Fruit fly (Drosophila melanogaster) whole organism, embryonic: ENCODE results near the gene raptor.

Experiments used
- Blimp-1 ChIP-seq: fragments of 200-800 bp; sonication (Bioruptor generic); optimal IDR thresholded peaks from 3 replicates; lab custom pipeline; 2018; ENCODE audit warnings: missing biosample characterization, missing genetic modification characterization, mild to moderate bottlenecking, moderate library complexity, missing genetic modification reagents
- CG10267 ChIP-seq: fragments of 200-800 bp; sonication (Bioruptor generic); optimal IDR thresholded peaks from 2 replicates; lab custom pipeline; 2018; ENCODE audit warnings: missing biosample characterization, mild to moderate bottlenecking, missing genetic modification characterization, moderate library complexity
- CG11695 ChIP-seq: fragments of 200-800 bp; sonication (Bioruptor generic); IDR thresholded peaks from 3 replicates; pipeline ENCODE4 v1.3.6; 2022; ENCODE audit warnings: missing biosample characterization, missing genetic modification characterization
- CG12744 ChIP-seq: fragments of 200-800 bp; sonication (Bioruptor generic); optimal IDR thresholded peaks from 2 replicates; lab custom pipeline; 2016; ENCODE audit warnings: missing biosample characterization, missing genetic modification characterization
- CG13123 ChIP-seq: fragments of 200-800 bp; sonication (Bioruptor generic); optimal IDR thresholded peaks from 2 replicates; lab custom pipeline; 2016; ENCODE audit warnings: missing biosample characterization, missing genetic modification characterization
- CG14014 ChIP-seq: fragments of 200-800 bp; sonication (Bioruptor generic); IDR thresholded peaks from 2 replicates; pipeline ENCODE4 v1.3.6; 2022; ENCODE audit warnings: missing biosample characterization, missing genetic modification characterization
- CG15601 ChIP-seq: fragments of 200-800 bp; sonication (Bioruptor generic); optimal IDR thresholded peaks from 3 replicates; lab custom pipeline; 2019; ENCODE audit warnings: missing biosample characterization, mild to moderate bottlenecking, missing genetic modification characterization, moderate library complexity
- CG17568 ChIP-seq: fragments of 200-800 bp; sonication (Bioruptor generic); optimal IDR thresholded peaks from 2 replicates; lab custom pipeline; 2018; ENCODE audit warnings: missing biosample characterization, mild to moderate bottlenecking, missing genetic modification characterization, moderate library complexity
- CG1832 ChIP-seq: fragments of 200-800 bp; sonication (Bioruptor generic); optimal IDR thresholded peaks from 2 replicates; lab custom pipeline; 2017; ENCODE audit warnings: missing biosample characterization, mild to moderate bottlenecking, missing genetic modification characterization, inconsistent platforms
- CG2678 ChIP-seq: fragments of 200-800 bp; sonication (Bioruptor generic); optimal IDR thresholded peaks from 3 replicates; lab custom pipeline; 2019; ENCODE audit warnings: missing biosample characterization, mild to moderate bottlenecking, missing genetic modification characterization, moderate library complexity
- CG2712 ChIP-seq: fragments of 200-800 bp; optimal IDR thresholded peaks from 3 replicates; lab custom pipeline; 2019; ENCODE audit warnings: missing biosample characterization, mild to moderate bottlenecking, missing genetic modification characterization, moderate library complexity
- CG31441 ChIP-seq: fragments of 200-800 bp; sonication (Bioruptor generic); IDR thresholded peaks from 2 replicates; pipeline ENCODE4 v1.3.6; 2022; ENCODE audit warnings: missing biosample characterization, missing genetic modification characterization
- CG6654 ChIP-seq: fragments of 200-800 bp; sonication (Bioruptor generic); optimal IDR thresholded peaks from 2 replicates; lab custom pipeline; 2017; ENCODE audit warnings: missing biosample characterization, mild to moderate bottlenecking, missing genetic modification characterization
- CG6689 ChIP-seq: fragments of 200-800 bp; sonication (Bioruptor generic); IDR thresholded peaks from 2 replicates; pipeline ENCODE4 v1.3.6; 2022; ENCODE audit warnings: missing biosample characterization, missing genetic modification characterization
- Camta ChIP-seq: fragments of 200-800 bp; sonication (Bioruptor generic); optimal IDR thresholded peaks from 2 replicates; lab custom pipeline; 2016; ENCODE audit warnings: missing biosample characterization, missing genetic modification characterization
- D ChIP-seq, 2 experiments: fragments of 200-800 bp in 1 of 2; fragments of >200 bp in 1 of 2; sonication (Bioruptor generic) in 1 of 2; optimal IDR thresholded peaks; 2 replicates in 1 of 2; 3 replicates in 1 of 2; lab custom pipeline; 2017; ENCODE audit warnings: mild to moderate bottlenecking in 1 of 2, missing biosample characterization in 1 of 2, missing genetic modification characterization in 1 of 2, missing genetic modification reagents in 1 of 2
- D19A ChIP-seq: fragments of 200-800 bp; optimal IDR thresholded peaks from 3 replicates; lab custom pipeline; 2019; ENCODE audit warnings: missing biosample characterization, mild to moderate bottlenecking, missing genetic modification characterization, moderate library complexity
- Dek ChIP-seq: fragments of 200-800 bp; sonication (Bioruptor generic); optimal IDR thresholded peaks from 3 replicates; lab custom pipeline; 2019; ENCODE audit warnings: missing biosample characterization, mild to moderate bottlenecking, missing genetic modification characterization, moderate library complexity
- Ets65A ChIP-seq: fragments of 200-800 bp; sonication (Bioruptor generic); peaks from one replicate; lab custom pipeline; 2016; ENCODE audit warnings: missing biosample characterization, missing genetic modification characterization
- Fer3 ChIP-seq: fragments of 200-800 bp; sonication (Bioruptor generic); optimal IDR thresholded peaks from 2 replicates; lab custom pipeline; 2018; ENCODE audit warnings: missing biosample characterization, mild to moderate bottlenecking, missing genetic modification characterization, moderate library complexity
- Gsc ChIP-seq: fragments of 200-800 bp; sonication (Bioruptor generic); IDR thresholded peaks from 2 replicates; pipeline ENCODE4 v1.3.6; 2022; ENCODE audit warnings: missing biosample characterization, missing genetic modification characterization
- H2.0 ChIP-seq: fragments of 200-800 bp; sonication (Bioruptor generic); IDR thresholded peaks from 2 replicates; pipeline ENCODE4 v1.3.6; 2022; ENCODE audit warnings: missing biosample characterization, missing genetic modification characterization
- HLH3B ChIP-seq: fragments of 200-800 bp; sonication (Bioruptor generic); IDR thresholded peaks from 2 replicates; pipeline ENCODE4 v1.3.6; 2022; ENCODE audit warnings: missing biosample characterization, missing genetic modification characterization
- HLH4C ChIP-seq: fragments of 200-800 bp; sonication (Bioruptor generic); IDR thresholded peaks from 3 replicates; pipeline ENCODE4 v1.3.6; 2022; ENCODE audit warnings: missing biosample characterization, missing genetic modification characterization; ENCODE audit not compliant: partially characterized antibody
- HLHmδ ChIP-seq: fragments of 200-800 bp; sonication (Bioruptor generic); optimal IDR thresholded peaks from 2 replicates; lab custom pipeline; 2018; ENCODE audit warnings: missing biosample characterization, mild to moderate bottlenecking, missing genetic modification characterization, moderate library complexity
- Hr51 ChIP-seq, 2 experiments: fragments of 200-800 bp; sonication (Bioruptor generic); optimal IDR thresholded peaks; 2 replicates in 1 of 2; 3 replicates in 1 of 2; lab custom pipeline; 2016 to 2018; ENCODE audit warnings: missing biosample characterization in 2 of 2, missing genetic modification characterization in 2 of 2, mild to moderate bottlenecking in 1 of 2, moderate library complexity in 1 of 2
- Lim3 ChIP-seq: fragments of 200-800 bp; sonication (Bioruptor generic); IDR thresholded peaks from 2 replicates; pipeline ENCODE4 v1.3.6; 2022; ENCODE audit warnings: missing biosample characterization, missing genetic modification characterization
- Med ChIP-seq: fragments of 200-800 bp; sonication (Bioruptor generic); peaks from one replicate; lab custom pipeline; 2016; ENCODE audit warnings: missing biosample characterization, missing genetic modification characterization, mild to moderate bottlenecking, inconsistent platforms, moderate library complexity
- Ptx1 ChIP-seq: fragments of 200-800 bp; sonication (Bioruptor generic); IDR thresholded peaks from 2 replicates; pipeline ENCODE4 v1.3.6; 2022; ENCODE audit warnings: missing biosample characterization, missing genetic modification characterization
- Sox100B ChIP-seq: fragments of 200-800 bp; sonication (Bioruptor generic); optimal IDR thresholded peaks from 3 replicates; lab custom pipeline; 2018; ENCODE audit warnings: missing biosample characterization, mild to moderate bottlenecking, missing genetic modification characterization
- Sox102F ChIP-seq: fragments of 200-800 bp; sonication (Bioruptor generic); optimal IDR thresholded peaks from 2 replicates; lab custom pipeline; 2018; ENCODE audit warnings: missing biosample characterization, mild to moderate bottlenecking, missing genetic modification characterization, moderate library complexity
- Taf1 ChIP-seq: fragments of 200-800 bp; sonication (Bioruptor generic); IDR thresholded peaks from 2 replicates; pipeline ENCODE4 v1.3.6; 2022; ENCODE audit warnings: missing biosample characterization, missing genetic modification characterization
- ara ChIP-seq: fragments of 200-800 bp; sonication (Bioruptor generic); IDR thresholded peaks from 2 replicates; pipeline ENCODE4 v1.3.6; 2022; ENCODE audit warnings: missing biosample characterization, missing genetic modification characterization
- ato ChIP-seq: fragments of 200-800 bp; sonication (Bioruptor generic); IDR thresholded peaks from 2 replicates; pipeline ENCODE4 v1.3.6; 2022; ENCODE audit warnings: missing biosample characterization, missing genetic modification characterization; ENCODE audit not compliant: partially characterized antibody
- fd64A ChIP-seq: fragments of 200-800 bp; sonication (Bioruptor generic); optimal IDR thresholded peaks from 3 replicates; lab custom pipeline; 2018; ENCODE audit warnings: missing biosample characterization, mild to moderate bottlenecking, missing genetic modification characterization
- gce ChIP-seq: fragments of 200-800 bp; sonication (Bioruptor generic); IDR thresholded peaks from 3 replicates; pipeline ENCODE4 v1.3.6; 2022; ENCODE audit warnings: missing biosample characterization, missing genetic modification characterization
- gem ChIP-seq: fragments of 200-800 bp; sonication (Bioruptor generic); optimal IDR thresholded peaks from 2 replicates; lab custom pipeline; 2019; ENCODE audit warnings: missing biosample characterization, mild to moderate bottlenecking, missing genetic modification characterization, moderate library complexity
- lmd ChIP-seq: fragments of 200-800 bp; sonication (Bioruptor generic); IDR thresholded peaks from 2 replicates; pipeline ENCODE4 v1.3.6; 2022; ENCODE audit warnings: missing biosample characterization, missing genetic modification characterization
- oc ChIP-seq: fragments of 200-800 bp; sonication (Bioruptor generic); optimal IDR thresholded peaks from 2 replicates; lab custom pipeline; 2018; ENCODE audit warnings: missing biosample characterization, mild to moderate bottlenecking, missing genetic modification characterization, moderate library complexity
- otp ChIP-seq: fragments of 200-800 bp; sonication (Bioruptor generic); IDR thresholded peaks from 3 replicates; pipeline ENCODE4, ENCODE4 v1.3.6; 2022; ENCODE audit warnings: missing biosample characterization, missing genetic modification characterization
- phol ChIP-seq: fragments of 200-800 bp; sonication (Bioruptor generic); optimal IDR thresholded peaks from 3 replicates; lab custom pipeline; 2018; ENCODE audit warnings: missing biosample characterization, mild to moderate bottlenecking, missing genetic modification characterization, moderate library complexity
- row ChIP-seq: fragments of 200-800 bp; sonication (Bioruptor generic); IDR thresholded peaks from 3 replicates; pipeline ENCODE4 v1.3.6; 2022; ENCODE audit warnings: missing biosample characterization, missing genetic modification characterization
- sens ChIP-seq: fragments of 200-800 bp; sonication (Bioruptor generic); peaks from one replicate; lab custom pipeline; 2016; ENCODE audit warnings: missing biosample characterization, missing genetic modification characterization
- sna ChIP-seq: fragments of 200-800 bp; sonication (Bioruptor generic); IDR thresholded peaks from 2 replicates; pipeline ENCODE4 v1.3.6; 2022; ENCODE audit warnings: missing biosample characterization, missing genetic modification characterization; ENCODE audit not compliant: partially characterized antibody
- tgo ChIP-seq: fragments of 200-800 bp; sonication (Bioruptor generic); IDR thresholded peaks from 3 replicates; pipeline ENCODE4 v1.3.6; 2022; ENCODE audit warnings: missing biosample characterization, missing genetic modification characterization
- vfl ChIP-seq: fragments of 200-800 bp; sonication (Bioruptor generic); optimal IDR thresholded peaks from 2 replicates; lab custom pipeline; 2016; ENCODE audit warnings: missing biosample characterization, missing genetic modification characterization
- vvl ChIP-seq: fragments of 200-800 bp; sonication (Bioruptor generic); IDR thresholded peaks from 2 replicates; pipeline ENCODE4 v1.3.6; 2022; ENCODE audit warnings: missing biosample characterization, missing genetic modification characterization
- yki ChIP-seq: fragments of >200 bp; optimal IDR thresholded peaks from 3 replicates; lab custom pipeline; 2018
- zfh1 ChIP-seq: fragments of 200-800 bp; sonication (Bioruptor generic); IDR thresholded peaks from 3 replicates; pipeline ENCODE4 v1.3.6; 2022; ENCODE audit warnings: missing biosample characterization, missing genetic modification characterization

The raptor gene

DNA sequence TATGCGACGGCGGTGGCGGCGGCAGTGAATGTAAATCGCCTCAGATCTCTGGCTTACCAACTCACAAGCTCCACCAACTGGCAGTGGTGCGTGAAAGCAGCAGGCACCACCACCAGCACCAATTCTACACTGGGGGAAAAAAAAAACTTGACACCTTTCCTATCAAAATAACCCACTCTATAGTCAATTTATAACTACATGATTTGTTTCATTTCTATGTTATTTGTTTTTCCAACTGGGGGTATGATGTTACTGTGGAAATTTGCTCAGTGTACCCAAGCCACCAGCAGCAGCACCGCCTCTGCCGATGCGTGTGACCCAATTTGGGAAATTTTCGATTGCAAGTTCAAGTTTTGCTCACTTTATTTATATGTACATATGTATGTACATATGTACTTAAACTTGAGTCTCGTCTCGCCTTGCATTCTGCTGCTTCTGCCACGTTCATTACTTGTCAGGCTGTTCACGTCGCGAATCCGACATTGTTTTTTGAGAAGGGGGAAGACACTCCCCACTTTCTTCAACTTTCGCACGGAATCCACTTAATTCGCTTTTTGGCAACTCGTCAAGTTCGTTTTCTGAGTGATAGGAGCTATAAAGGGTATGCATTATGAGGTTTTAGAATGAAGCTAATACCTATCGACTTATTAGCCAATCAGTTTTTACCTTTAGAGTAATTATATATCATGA is 30.7 kb downstream of the raptor start (continued):
- peak; percentile 78 for TF ChIP-seq vvl (GFP tag; lab: Robert Waterston, UW)
- TF ChIP-seq yki (lab: Kevin White, UChicago): no peak
- TF ChIP-seq CG12744 (GFP tag; lab: Kevin White, UChicago): no peak
- peak; percentile 41; the same call in 1 of the 2 replicates for TF ChIP-seq H2.0 (GFP tag; lab: Robert Waterston, UW)
- TF ChIP-seq Taf1 (GFP tag; lab: Robert Waterston, UW): no peak
- no peak for TF ChIP-seq sna (GFP tag; lab: Robert Waterston, UW)
- no peak for TF ChIP-seq Dek (tag; lab: Kevin White, UChicago)
- 0 out of 3 replicates have a peak, but pooled peaks have one; percentile 33 for TF ChIP-seq CG11695 (GFP tag; lab: Robert Waterston, UW)
- TF ChIP-seq CG17568 (GFP tag; lab: Kevin White, UChicago): no peak
- TF ChIP-seq CG2678: peak; percentile 32
- TF ChIP-seq phol: peak; percentile 25
- 0 out of 3 replicates have a peak, but pooled peaks have one; percentile 31 for TF ChIP-seq otp (GFP tag; lab: Robert Waterston, UW)
- TF ChIP-seq fd64A (GFP tag; lab: Kevin White, UChicago): no peak
- no peak for TF ChIP-seq ato (GFP tag; lab: Robert Waterston, UW)
- 0 out of 3 replicates have a peak, but pooled peaks have one; percentile 16 for TF ChIP-seq tgo
- peak; percentile 8 for TF ChIP-seq Sox100B (GFP tag; lab: Kevin White, UChicago)
- TF ChIP-seq CG2712 (tag; lab: Kevin White, UChicago): peak; percentile 2
- no peak for TF ChIP-seq CG14014
- TF ChIP-seq HLHmδ (GFP tag; lab: Kevin White, UChicago): no peak
- no peak for TF ChIP-seq D (optimal IDR thresholded peaks at IDR 0.05; lab: Kevin White, UChicago)
- peak; percentile 20 for TF ChIP-seq D (GFP tag; optimal IDR thresholded peaks at IDR 0.05; lab: Kevin White, UChicago)
- TF ChIP-seq lmd (GFP tag; lab: Robert Waterston, UW): peak; percentile 45; the same call in 1 of the 2 replicates
- TF ChIP-seq HLH3B (GFP tag; lab: Robert Waterston, UW): peak; percentile 38; the same call in 1 of the 2 replicates
- no peak for TF ChIP-seq CG15601 (tag; lab: Kevin White, UChicago)
- peak; percentile 6 for TF ChIP-seq oc
- no peak for TF ChIP-seq CG1832
- peak; percentile 37; the same call in 2 of the 3 replicates for TF ChIP-seq row (GFP tag; lab: Robert Waterston, UW)
- TF ChIP-seq Med (GFP tag; lab: Kevin White, UChicago): peak; percentile 70
- no peak for TF ChIP-seq Camta (GFP tag; lab: Kevin White, UChicago)
- TF ChIP-seq Ets65A (GFP tag; lab: Kevin White, UChicago): peak; percentile 43
- no peak for TF ChIP-seq D19A (tag; lab: Kevin White, UChicago)
- TF ChIP-seq CG13123 (GFP tag; lab: Kevin White, UChicago): no peak
- peak; percentile 67 for TF ChIP-seq Sox102F (GFP tag; lab: Kevin White, UChicago)
- TF ChIP-seq ara: peak; percentile 47; the same call in 1 of the 2 replicates
- peak; percentile 23; the same call in 1 of the 2 replicates for TF ChIP-seq Ptx1 (GFP tag; lab: Robert Waterston, UW)
- TF ChIP-seq zfh1: peak; percentile 60; the same call in 2 of the 3 replicates
- no peak for TF ChIP-seq Lim3 (GFP tag; lab: Robert Waterston, UW)
- TF ChIP-seq CG6654 (GFP tag; lab: Kevin White, UChicago): no peak
- TF ChIP-seq sens (GFP tag; lab: Kevin White, UChicago): peak; percentile 50
- peak; percentile 24; the same call in 1 of the 2 replicates for TF ChIP-seq CG6689 (GFP tag; lab: Robert Waterston, UW)
- no peak for TF ChIP-seq CG10267
- no peak for TF ChIP-seq vfl (GFP tag; lab: Kevin White, UChicago)
- TF ChIP-seq CG31441 (GFP tag; lab: Robert Waterston, UW): peak; percentile 38; the same call in 1 of the 2 replicates
- TF ChIP-seq Blimp-1 (GFP tag; lab: Kevin White, UChicago): peak; percentile 54
- no peak for TF ChIP-seq Fer3 (tag; lab: Kevin White, UChicago)
- TF ChIP-seq gem: peak; percentile 42
- TF ChIP-seq HLH4C: no peak
- TF ChIP-seq gce (GFP tag; lab: Robert Waterston, UW): 0 out of 3 replicates have a peak, but pooled peaks have one; percentile 34
- TF ChIP-seq Gsc: no peak
- TF ChIP-seq Hr51 (GFP tag; optimal IDR thresholded peaks at IDR 0.05; lab: Kevin White, UChicago): peak in 1 of 2 experiments; percentile 43
